Worm (Caenorhabditis elegans): ENCODE data around the gene C07G1.6.

DNA sequence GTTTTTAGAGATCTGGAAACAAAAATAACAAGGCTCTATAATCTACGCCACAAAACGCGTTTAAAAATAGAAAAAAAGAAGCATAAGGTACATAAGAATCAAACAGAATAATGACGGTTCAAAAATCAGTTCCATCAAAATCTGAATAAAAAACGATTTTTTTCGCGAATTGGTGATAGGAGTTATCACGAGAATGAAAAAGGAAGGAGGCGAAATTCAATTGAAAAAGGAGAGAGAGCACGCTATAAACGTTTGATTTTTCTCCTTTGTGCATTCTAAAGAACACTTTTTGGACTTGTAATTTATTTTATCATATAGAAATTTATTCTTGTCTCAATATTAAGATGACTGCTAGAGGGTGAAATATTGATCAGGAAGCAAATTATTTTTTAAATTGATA is 41.1 kb upstream of the C07G1.6 start:
- no peak for TF ChIP-seq ama-1 (optimal IDR thresholded peaks at IDR 0.05)
- no peak for TF ChIP-seq hmg-4 (GFP tag; optimal IDR thresholded peaks at IDR 0.05)
- TF ChIP-seq F13C5.2 (tag; optimal IDR thresholded peaks at IDR 0.05): no peak
- TF ChIP-seq flt-1 (GFP tag; IDR thresholded peaks at IDR 0.05): no peak
- TF ChIP-seq tbx-11 (GFP tag; IDR thresholded peaks at IDR 0.05): no peak
- no peak for TF ChIP-seq tbx-37 (GFP tag; conservative IDR thresholded peaks at IDR 0.05)
- TF ChIP-seq B0310.2 (tag; optimal IDR thresholded peaks at IDR 0.05): no peak
- no peak for TF ChIP-seq scrt-1 (GFP tag; IDR thresholded peaks at IDR 0.05)
- no peak for TF ChIP-seq sea-1 (GFP tag; conservative IDR thresholded peaks at IDR 0.05)
- TF ChIP-seq ceh-36 (tag; optimal IDR thresholded peaks at IDR 0.05): no peak
- no peak for TF ChIP-seq tra-4 (tag; optimal IDR thresholded peaks at IDR 0.05)
- no peak for TF ChIP-seq ets-7 (tag; optimal IDR thresholded peaks at IDR 0.05)
- TF ChIP-seq aly-1 (tag; optimal IDR thresholded peaks at IDR 0.05): no peak
- no peak for TF ChIP-seq hmbx-1 (tag; optimal IDR thresholded peaks at IDR 0.05)
